Fruit fly (Drosophila melanogaster): Measurements from ENCODE around the gene CG43993.

CG43993 gene

dm6 chr3L:12032257-12032656 lies at the start of gene CG43993:
CG43993 (plus strand) TSS chr3L:12032557.
- TF ChIP-seq CTCF (optimal IDR thresholded peaks at IDR 0.05) = no peak
- no peak for TF ChIP-seq CG8478 (optimal IDR thresholded peaks at IDR 0.05)

dm6 chr3L:11984606-11985005 lies 47.8 kb upstream of the CG43993 start, which contains the start of gene CG6938:
CG6938 (plus strand) TSS chr3L:11984906.
- TF ChIP-seq CTCF (optimal IDR thresholded peaks at IDR 0.05) = no peak
- TF ChIP-seq CG8478 (optimal IDR thresholded peaks at IDR 0.05) = no peak

- TF ChIP-seq CG8478 (optimal IDR thresholded peaks at IDR 0.05) = no peak
- no peak for TF ChIP-seq CTCF (optimal IDR thresholded peaks at IDR 0.05)
Measured at dm6 chr3L:11990436-11990835, 41.9 kb upstream of the CG43993 start, which contains the start of gene CG6931. CG6931 (plus strand) TSS chr3L:11990736.

dm6 chr3L:11992960-11993359 lies 39.4 kb upstream of the CG43993 start, which contains the start of gene viaf:
viaf (minus strand) TSS chr3L:11993179.
- TF ChIP-seq CTCF (optimal IDR thresholded peaks at IDR 0.05) (peak in 1 of 2 experiments; percentile 14), CG8478 (optimal IDR thresholded peaks at IDR 0.05) (no peak)

dm6 chr3L:11997959-11998358 lies 34.4 kb upstream of the CG43993 start, which contains the start of gene Grip163:
Grip163 (minus strand) TSS chr3L:11998138.
- TF ChIP-seq CG8478 (optimal IDR thresholded peaks at IDR 0.05) (no peak), CTCF (optimal IDR thresholded peaks at IDR 0.05) (no peak)

dm6 chr3L:12002321-12003248 lies 29.8 kb upstream of the CG43993 start, which contains the start of the genes Pop2 and CG6928:
Pop2 (minus strand) TSS chr3L:12002915.
CG6928 (plus strand) TSS chr3L:12003155.
- TF ChIP-seq CG8478 (optimal IDR thresholded peaks at IDR 0.05) = no peak
- peak; percentile 86 to 89 for TF ChIP-seq CTCF (optimal IDR thresholded peaks at IDR 0.05)

- no peak for TF ChIP-seq CG8478 (optimal IDR thresholded peaks at IDR 0.05)
Measured at dm6 chr3L:12003457-12003856, 28.9 kb upstream of the CG43993 start.

dm6 chr3L:12004136-12004535 lies 28.2 kb upstream of the CG43993 start:
- TF ChIP-seq CTCF (optimal IDR thresholded peaks at IDR 0.05) (no peak), CG8478 (optimal IDR thresholded peaks at IDR 0.05) (no peak)

- TF ChIP-seq CTCF (optimal IDR thresholded peaks at IDR 0.05) (no peak), CG8478 (optimal IDR thresholded peaks at IDR 0.05) (no peak)
Measured at dm6 chr3L:12007945-12008344, 24.4 kb upstream of the CG43993 start.

dm6 chr3L:12013698-12014097 lies 18.7 kb upstream of the CG43993 start:
- TF ChIP-seq CG8478 (optimal IDR thresholded peaks at IDR 0.05) = no peak
- no peak for TF ChIP-seq CTCF (optimal IDR thresholded peaks at IDR 0.05)

- no peak for TF ChIP-seq CG8478 (optimal IDR thresholded peaks at IDR 0.05)
- no peak for TF ChIP-seq CTCF (optimal IDR thresholded peaks at IDR 0.05)
Measured at dm6 chr3L:12014272-12014671, 18.1 kb upstream of the CG43993 start.

- TF ChIP-seq CTCF (optimal IDR thresholded peaks at IDR 0.05) = no peak
Measured at dm6 chr3L:12016186-12016585, 16.2 kb upstream of the CG43993 start.

dm6 chr3L:12021903-12022302 lies 10.5 kb upstream of the CG43993 start:
- TF ChIP-seq CG8478 (optimal IDR thresholded peaks at IDR 0.05) (no peak), CTCF (optimal IDR thresholded peaks at IDR 0.05) (peak; percentile 73 to 74)

- TF ChIP-seq CTCF (optimal IDR thresholded peaks at IDR 0.05) (no peak), CG8478 (optimal IDR thresholded peaks at IDR 0.05) (no peak)
Measured at dm6 chr3L:12023137-12023792, 9.1 kb upstream of the CG43993 start.

dm6 chr3L:12024947-12025346 lies 7.4 kb upstream of the CG43993 start:
- TF ChIP-seq CG8478 (optimal IDR thresholded peaks at IDR 0.05) = no peak
- no peak for TF ChIP-seq CTCF (optimal IDR thresholded peaks at IDR 0.05)

dm6 chr3L:12027929-12028328 lies 4.4 kb upstream of the CG43993 start:
- TF ChIP-seq CTCF (optimal IDR thresholded peaks at IDR 0.05) (no peak), CG8478 (optimal IDR thresholded peaks at IDR 0.05) (no peak)

Measured in S2 (cell line).